Worm (Caenorhabditis elegans) whole organism, L4 larva: Measurements from ENCODE around the gene T03F7.6.

Source experiments
- F26F4.8 ChIP-seq: fragments of 200-800 bp; sonication (Bioruptor generic); conservative IDR thresholded peaks from 2 replicates; pipeline ENCODE4 v1.3.6; 2022; ENCODE audit warnings: missing genetic modification characterization, missing compliant biosample characterization
- F37D6.2 ChIP-seq: sonication (generic microtip); optimal IDR thresholded peaks from 2 replicates; lab custom pipeline; 2016; ENCODE audit warnings: mild to moderate bottlenecking, missing genetic modification characterization, missing compliant biosample characterization
- F49E8.2 ChIP-seq: sonication (generic microtip); optimal IDR thresholded peaks from 2 replicates; lab custom pipeline; 2016; ENCODE audit warnings: missing compliant biosample characterization, mild to moderate bottlenecking, missing genetic modification characterization, borderline replicate concordance
- T26A8.4 ChIP-seq: fragments of 200-800 bp; sonication (Bioruptor generic); IDR thresholded peaks from 2 replicates; pipeline ENCODE4 v1.3.6; 2022; ENCODE audit warnings: missing genetic modification characterization, missing compliant biosample characterization
- ZK337.2 ChIP-seq: fragments of 200-800 bp; sonication (Bioruptor generic); IDR thresholded peaks from 2 replicates; pipeline ENCODE4 v1.3.6; 2022; ENCODE audit warnings: missing genetic modification reagents, missing genetic modification characterization, missing compliant biosample characterization
- ZK546.5 ChIP-seq, 2 experiments: sonication (generic microtip); optimal IDR thresholded peaks; 2 replicates each; lab custom pipeline; 2017; ENCODE audit warnings: missing biosample characterization in 2 of 2, missing genetic modification characterization in 2 of 2
- aha-1 ChIP-seq: fragments of 150-350 bp; peaks from one replicate; lab custom pipeline; 2014; ENCODE audit warnings: missing biosample characterization, missing genetic modification characterization
- ceh-20 ChIP-seq: fragments of 200-800 bp; sonication (Bioruptor generic); IDR thresholded peaks from 2 replicates; pipeline ENCODE4 v1.3.6; 2022; ENCODE audit warnings: missing genetic modification reagents, missing genetic modification characterization, missing compliant biosample characterization
- ceh-32 ChIP-seq: sonication (generic microtip); optimal IDR thresholded peaks from 2 replicates; lab custom pipeline; 2016; ENCODE audit warnings: mild to moderate bottlenecking, missing genetic modification characterization, missing compliant biosample characterization; ENCODE audit not compliant: poor library complexity
- ceh-44 ChIP-seq: fragments of 200-800 bp; sonication (Bioruptor generic); IDR thresholded peaks from 2 replicates; pipeline ENCODE4 v1.3.6; 2022; ENCODE audit warnings: missing genetic modification reagents, missing genetic modification characterization, missing compliant biosample characterization
- ceh-82 ChIP-seq: sonication (generic microtip); optimal IDR thresholded peaks from 2 replicates; lab custom pipeline; 2017; ENCODE audit warnings: missing biosample characterization, missing genetic modification characterization
- ces-1 ChIP-seq: fragments of 150-350 bp; sonication (generic microtip); optimal IDR thresholded peaks from 4 replicates; lab custom pipeline; 2014; ENCODE audit warnings: missing biosample characterization, missing genetic modification reagents, missing genetic modification characterization
- daf-12 ChIP-seq: fragments of 150-350 bp; optimal IDR thresholded peaks from 2 replicates; lab custom pipeline; 2014; ENCODE audit warnings: missing biosample characterization, missing genetic modification reagents, missing genetic modification characterization
- dpl-1 ChIP-seq: fragments of 150-350 bp; optimal IDR thresholded peaks from 2 replicates; lab custom pipeline; 2014; ENCODE audit warnings: missing biosample characterization, missing genetic modification reagents, missing genetic modification characterization
- dve-1 ChIP-seq: sonication (generic microtip); optimal IDR thresholded peaks from 2 replicates; lab custom pipeline; 2017; ENCODE audit warnings: antibody characterized with exemption, mild to moderate bottlenecking, missing genetic modification characterization, missing compliant biosample characterization; ENCODE audit not compliant: insufficient read depth
- fkh-10 ChIP-seq: fragments of 150-350 bp; optimal IDR thresholded peaks from 2 replicates; lab custom pipeline; 2014; ENCODE audit warnings: missing biosample characterization, missing genetic modification reagents, missing genetic modification characterization
- fos-1 ChIP-seq: fragments of 150-350 bp; optimal IDR thresholded peaks from 2 replicates; lab custom pipeline; 2014; ENCODE audit warnings: missing biosample characterization, missing genetic modification characterization
- hlh-30 ChIP-seq: sonication (generic microtip); optimal IDR thresholded peaks from 2 replicates; lab custom pipeline; 2017; ENCODE audit warnings: antibody characterized with exemption, mild to moderate bottlenecking, missing genetic modification characterization, missing compliant biosample characterization; ENCODE audit not compliant: insufficient read depth
- hmg-1.1 ChIP-seq: fragments of 200-800 bp; sonication (Bioruptor generic); IDR thresholded peaks from 2 replicates; pipeline ENCODE4 v1.3.6; 2022; ENCODE audit warnings: missing genetic modification reagents, missing genetic modification characterization, missing compliant biosample characterization
- jun-1 ChIP-seq: fragments of 150-350 bp; optimal IDR thresholded peaks from 2 replicates; lab custom pipeline; 2014; ENCODE audit warnings: missing biosample characterization, missing genetic modification reagents, missing genetic modification characterization
- lin-13 ChIP-seq: fragments of 150-350 bp; optimal IDR thresholded peaks from 2 replicates; lab custom pipeline; 2014; ENCODE audit warnings: missing biosample characterization, missing genetic modification reagents, missing genetic modification characterization
- lin-15B ChIP-seq: fragments of 150-350 bp; sonication (generic microtip); optimal IDR thresholded peaks from 3 replicates; lab custom pipeline; 2014; ENCODE audit warnings: missing biosample characterization, missing genetic modification characterization
- lin-29 ChIP-seq: fragments of 200-800 bp; sonication (Bioruptor generic); IDR thresholded peaks from 2 replicates; pipeline ENCODE4 v1.3.6; 2022; ENCODE audit warnings: missing genetic modification reagents, missing genetic modification characterization, missing compliant biosample characterization
- lin-38 ChIP-seq: fragments of 200-800 bp; sonication (Bioruptor generic); IDR thresholded peaks from 2 replicates; pipeline ENCODE4 v1.3.6; 2022; ENCODE audit warnings: missing genetic modification reagents, missing genetic modification characterization, missing compliant biosample characterization
- mdl-1 ChIP-seq, 2 experiments: fragments of 150-350 bp in 1 of 2; sonication (generic microtip) in 1 of 2; optimal IDR thresholded peaks; 2 replicates each; lab custom pipeline; 2014 to 2017; ENCODE audit warnings: missing biosample characterization in 2 of 2, missing genetic modification characterization in 2 of 2
- mep-1 ChIP-seq: fragments of 150-350 bp; sonication (generic microtip); optimal IDR thresholded peaks from 3 replicates; lab custom pipeline; 2014; ENCODE audit warnings: missing biosample characterization, missing genetic modification characterization
- mes-2 ChIP-seq: sonication (generic microtip); optimal IDR thresholded peaks from 2 replicates; lab custom pipeline; 2016; ENCODE audit warnings: missing genotype, mild to moderate bottlenecking, missing genetic modification characterization, missing compliant biosample characterization; ENCODE audit not compliant: poor library complexity, severe bottlenecking
- nhr-10 ChIP-seq: fragments of 150-350 bp; optimal IDR thresholded peaks from 2 replicates; lab custom pipeline; 2014; ENCODE audit warnings: missing biosample characterization, missing genetic modification characterization
- nhr-11 ChIP-seq: fragments of 150-350 bp; optimal IDR thresholded peaks from 2 replicates; lab custom pipeline; 2014; ENCODE audit warnings: missing biosample characterization, missing genetic modification characterization
- nhr-25 ChIP-seq: sonication (generic microtip); optimal IDR thresholded peaks from 2 replicates; lab custom pipeline; 2017; ENCODE audit warnings: missing genetic modification characterization, mild to moderate bottlenecking, missing compliant biosample characterization, antibody characterized with exemption, moderate library complexity, borderline replicate concordance; ENCODE audit not compliant: insufficient read depth
- nhr-28 ChIP-seq: fragments of 150-350 bp; optimal IDR thresholded peaks from 2 replicates; lab custom pipeline; 2014; ENCODE audit warnings: missing biosample characterization, missing genetic modification characterization
- nhr-41 ChIP-seq: fragments of 200-800 bp; sonication (Bioruptor generic); IDR thresholded peaks from 2 replicates; pipeline ENCODE4 v1.3.6; 2022; ENCODE audit warnings: missing genetic modification reagents, missing genetic modification characterization, missing compliant biosample characterization
- nhr-42 ChIP-seq: fragments of 200-800 bp; sonication (Bioruptor generic); IDR thresholded peaks from 2 replicates; pipeline ENCODE4 v1.3.6; 2022; ENCODE audit warnings: missing genetic modification characterization, missing compliant biosample characterization
- nhr-76 ChIP-seq: fragments of 150-350 bp; optimal IDR thresholded peaks from 2 replicates; lab custom pipeline; 2014; ENCODE audit warnings: missing biosample characterization, missing genetic modification characterization
- php-3 ChIP-seq: fragments of 200-800 bp; sonication (Bioruptor generic); IDR thresholded peaks from 2 replicates; pipeline ENCODE4 v1.3.6; 2022; ENCODE audit warnings: missing genetic modification reagents, missing genetic modification characterization, missing compliant biosample characterization
- rbr-2 ChIP-seq: sonication (generic microtip); optimal IDR thresholded peaks from 2 replicates; lab custom pipeline; 2016; ENCODE audit warnings: missing genotype, missing genetic modification characterization, missing compliant biosample characterization
- sdz-12 ChIP-seq: fragments of 200-800 bp; sonication (Bioruptor generic); optimal IDR thresholded peaks from 2 replicates; lab custom pipeline; 2018; ENCODE audit warnings: mild to moderate bottlenecking, missing genetic modification characterization, missing compliant biosample characterization
- skn-1 ChIP-seq: fragments of 150-350 bp; optimal IDR thresholded peaks from 2 replicates; lab custom pipeline; 2014; ENCODE audit warnings: missing biosample characterization, missing genetic modification characterization
- spr-3 ChIP-seq: fragments of 200-800 bp; sonication (Bioruptor generic); optimal IDR thresholded peaks from 2 replicates; lab custom pipeline; 2018; ENCODE audit warnings: mild to moderate bottlenecking, missing genetic modification characterization, missing compliant biosample characterization
- tag-97 ChIP-seq: fragments of 200-800 bp; sonication (Bioruptor generic); IDR thresholded peaks from 2 replicates; pipeline ENCODE4 v1.3.6; 2022; ENCODE audit warnings: missing genetic modification characterization, missing compliant biosample characterization
- unc-62 ChIP-seq, 3 experiments: fragments of 150-350 bp in 1 of 3; sonication (generic microtip); optimal IDR thresholded peaks in 2 of 3; peaks in 1 of 3; 1 replicate in 1 of 3; 2 replicates in 2 of 3; lab custom pipeline; 2014 to 2017; ENCODE audit warnings: missing biosample characterization in 3 of 3, missing genetic modification characterization in 3 of 3, missing genetic modification reagents in 3 of 3, missing genotype in 1 of 3
- vab-7 ChIP-seq: fragments of 200-800 bp; sonication (Bioruptor generic); IDR thresholded peaks from 2 replicates; pipeline ENCODE4 v1.3.6; 2022; ENCODE audit warnings: missing genetic modification reagents, missing genetic modification characterization, missing compliant biosample characterization
- ztf-11 ChIP-seq: fragments of 150-350 bp; optimal IDR thresholded peaks from 2 replicates; lab custom pipeline; 2014; ENCODE audit warnings: missing biosample characterization, missing genetic modification characterization
- ztf-7 ChIP-seq: fragments of 150-350 bp; optimal IDR thresholded peaks from 2 replicates; lab custom pipeline; 2014; ENCODE audit warnings: missing biosample characterization, missing genetic modification characterization

The T03F7.6 gene

DNA sequence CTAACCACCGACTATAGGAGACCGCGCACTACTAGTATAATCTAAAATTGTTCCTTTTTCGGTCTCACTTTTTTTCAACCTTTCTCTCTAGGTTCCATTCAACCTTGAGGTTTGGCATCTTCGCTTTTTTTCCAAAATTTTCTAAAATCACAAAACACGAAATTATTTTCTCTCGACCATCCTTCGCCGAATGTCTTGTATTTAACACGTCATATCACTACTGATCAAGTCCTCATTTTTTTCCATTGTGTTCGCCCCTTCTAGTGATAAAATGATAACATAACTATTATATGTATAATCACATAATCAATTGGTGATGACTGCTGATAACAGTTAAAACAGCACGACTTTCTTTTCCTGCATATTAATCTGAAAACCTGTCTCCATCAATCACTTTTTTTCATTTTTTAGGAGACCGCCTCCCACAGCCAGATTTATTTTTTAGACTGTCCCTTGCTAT is 16.6 kb downstream of the T03F7.6 start, which contains the start of gene T03F7.7 (continued):
- TF ChIP-seq hmg-1.1 (GFP tag; lab: Robert Waterston, UW) = no peak

ce11 chrV:11312904-11313303 is 18.4 kb downstream of the T03F7.6 start:
- TF ChIP-seq vab-7 (GFP tag; lab: Robert Waterston, UW) (no peak), aha-1 (peak; percentile 77), jun-1 (no peak), F37D6.2 (tag; lab: Kevin White, UChicago) (no peak), unc-62 (GFP tag; optimal IDR thresholded peaks at IDR 0.05 in 1 of 2; lab: Kevin White, UChicago) (peak in 1 of 2 experiments; percentile 24), unc-62 (tag; optimal IDR thresholded peaks at IDR 0.05; lab: Kevin White, UChicago) (no peak)

- TF ChIP-seq ZK546.5 (tag; optimal IDR thresholded peaks at IDR 0.05; lab: Kevin White, UChicago) = peak in 1 of 2 experiments; percentile 28
- TF ChIP-seq dve-1 = peak; percentile 93
- peak; percentile 90 for TF ChIP-seq rbr-2 (tag; lab: Kevin White, UChicago)
- TF ChIP-seq skn-1 = no peak
- peak; percentile 98 for TF ChIP-seq hlh-30
- peak; percentile 56 for TF ChIP-seq dpl-1
- TF ChIP-seq ceh-82 (tag; lab: Kevin White, UChicago) = no peak
- peak; percentile 98 for TF ChIP-seq vab-7 (GFP tag; lab: Robert Waterston, UW)
- TF ChIP-seq nhr-42 (GFP tag; lab: Robert Waterston, UW) = peak; percentile 95
- peak; percentile 96 for TF ChIP-seq T26A8.4
- peak; percentile 74 for TF ChIP-seq F49E8.2 (tag; lab: Kevin White, UChicago)
- TF ChIP-seq nhr-25 = peak; percentile 79
- TF ChIP-seq spr-3 = peak; percentile 95
- peak; percentile 93 for TF ChIP-seq hmg-1.1 (GFP tag; lab: Robert Waterston, UW)
- TF ChIP-seq nhr-28 (tag; lab: Kevin White, UChicago) = peak; percentile 78
- no peak for TF ChIP-seq nhr-76
- TF ChIP-seq daf-12 = no peak
- TF ChIP-seq mep-1 = peak; percentile 92
- peak; percentile 87 for TF ChIP-seq ztf-7 (tag; lab: Kevin White, UChicago)
- TF ChIP-seq nhr-10 = peak; percentile 76
- no peak for TF ChIP-seq ztf-11
- TF ChIP-seq sdz-12 (GFP tag; lab: Kevin White, UChicago) = peak; percentile 99
- TF ChIP-seq ZK337.2 (GFP tag; lab: Robert Waterston, UW) = peak; percentile 95
- TF ChIP-seq lin-38 = peak; percentile 92
- TF ChIP-seq fos-1 = no peak
- TF ChIP-seq lin-15B (tag; lab: Kevin White, UChicago) = peak; percentile 28
- TF ChIP-seq mes-2 (tag; lab: Kevin White, UChicago) = peak; percentile 93
- TF ChIP-seq nhr-41 (GFP tag; lab: Robert Waterston, UW) = peak; percentile 99
- peak; percentile 87 for TF ChIP-seq lin-13 (GFP tag; lab: Kevin White, UChicago)
- peak in 1 of 2 experiments; percentile 49 for TF ChIP-seq mdl-1 (tag; optimal IDR thresholded peaks at IDR 0.05; lab: Kevin White, UChicago)
- peak; percentile 57 for TF ChIP-seq nhr-11 (tag; lab: Kevin White, UChicago)
- TF ChIP-seq php-3 (GFP tag; lab: Robert Waterston, UW) = peak; percentile 95
- no peak for TF ChIP-seq fkh-10 (GFP tag; lab: Kevin White, UChicago)
- TF ChIP-seq ceh-32 (tag; lab: Kevin White, UChicago) = peak; percentile 54
- TF ChIP-seq ceh-20 (GFP tag; lab: Robert Waterston, UW) = peak; percentile 93
- peak; percentile 98 for TF ChIP-seq ceh-44 (GFP tag; lab: Robert Waterston, UW)
- peak; percentile 100 for TF ChIP-seq F26F4.8
- 0 out of 2 replicates have a peak, but pooled peaks have one; percentile 85 for TF ChIP-seq tag-97 (GFP tag; lab: Robert Waterston, UW)
- no peak for TF ChIP-seq ces-1 (GFP tag; lab: Kevin White, UChicago)
- peak; percentile 92 for TF ChIP-seq lin-29
Observed at ce11 chrV:11314025-11314880, 19.8 kb downstream of the T03F7.6 start.
